Worm (Caenorhabditis elegans): Measurements from ENCODE around the gene F55G7.1.

The F55G7.1 gene

ce11 chrX:11882800-11883199 is 41.4 kb upstream of the F55G7.1 start, which contains the start of the genes Y62H9A.5 and ule-5:
TSS of gene Y62H9A.5 (minus strand) at chrX:11882900.
TSS of gene ule-5 (plus strand) at chrX:11883127.
- TF ChIP-seq ceh-82 (tag; optimal IDR thresholded peaks at IDR 0.05) (no peak), ama-1 (optimal IDR thresholded peaks at IDR 0.05) (no peak), egl-5 (tag; optimal IDR thresholded peaks at IDR 0.05) (no peak), nhr-11 (tag; optimal IDR thresholded peaks at IDR 0.05) (no peak), R02D3.7 (tag; optimal IDR thresholded peaks at IDR 0.05) (no peak), nhr-237 (tag; optimal IDR thresholded peaks at IDR 0.05) (no peak), ceh-16 (tag; optimal IDR thresholded peaks at IDR 0.05) (no peak), eor-1 (tag; optimal IDR thresholded peaks at IDR 0.05) (no peak), ztf-11 (tag; optimal IDR thresholded peaks at IDR 0.05) (no peak), nhr-23 (tag; optimal IDR thresholded peaks at IDR 0.05) (no peak), elt-1 (tag; optimal IDR thresholded peaks at IDR 0.05) (no peak), nhr-25 (tag; optimal IDR thresholded peaks at IDR 0.05) (no peak), pha-4 (tag; optimal IDR thresholded peaks at IDR 0.05) (no peak)

DNA sequence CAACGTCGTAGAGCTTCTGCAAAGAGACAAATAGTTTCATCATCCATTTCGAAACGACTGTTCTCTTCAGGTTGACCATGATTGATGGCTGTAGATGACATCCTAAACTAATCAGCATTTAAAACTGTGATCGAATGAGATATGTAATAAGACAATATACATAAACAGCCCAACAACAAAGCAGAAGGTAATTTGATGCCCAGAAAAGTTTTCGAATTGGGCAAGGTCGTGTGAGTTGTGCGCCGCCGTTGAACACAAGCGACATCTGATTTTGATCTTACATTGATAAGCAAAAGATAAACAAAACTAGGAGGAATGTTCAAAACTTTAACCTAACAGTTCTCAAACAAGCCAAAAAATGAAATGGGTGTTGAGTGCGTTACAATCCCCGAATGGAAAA is 38.7 kb upstream of the F55G7.1 start, which contains the start of gene Y62H9A.7:
Gene Y62H9A.7, minus strand, starts transcription at position 101 of the 400 bp plus-strand sequence.
- TF ChIP-seq elt-3 (tag; optimal IDR thresholded peaks at IDR 0.05): no peak
- TF ChIP-seq ZK546.5 (tag; optimal IDR thresholded peaks at IDR 0.05): no peak
- no peak for TF ChIP-seq elt-2 (tag; optimal IDR thresholded peaks at IDR 0.05)
- no peak for TF ChIP-seq pqm-1 (tag; optimal IDR thresholded peaks at IDR 0.05)
- TF ChIP-seq egl-5 (tag; optimal IDR thresholded peaks at IDR 0.05): no peak
- no peak for TF ChIP-seq sea-2 (GFP tag; optimal IDR thresholded peaks at IDR 0.05)
- TF ChIP-seq eor-1 (tag; optimal IDR thresholded peaks at IDR 0.05): no peak
- TF ChIP-seq ceh-9 (tag; optimal IDR thresholded peaks at IDR 0.05): no peak
- TF ChIP-seq lin-15B (tag; optimal IDR thresholded peaks at IDR 0.05): no peak
- TF ChIP-seq unc-39 (tag; optimal IDR thresholded peaks at IDR 0.05): no peak
- no peak for TF ChIP-seq daf-12 (tag; optimal IDR thresholded peaks at IDR 0.05)
- TF ChIP-seq nhr-28 (tag; optimal IDR thresholded peaks at IDR 0.05): no peak
- TF ChIP-seq nhr-11 (tag; optimal IDR thresholded peaks at IDR 0.05): no peak
- TF ChIP-seq nhr-12 (tag; optimal IDR thresholded peaks at IDR 0.05): no peak
- no peak for TF ChIP-seq nhr-25 (tag; optimal IDR thresholded peaks at IDR 0.05)
- no peak for TF ChIP-seq fos-1 (tag; optimal IDR thresholded peaks at IDR 0.05)
- TF ChIP-seq ceh-16 (tag; optimal IDR thresholded peaks at IDR 0.05): no peak
- no peak for TF ChIP-seq aly-2 (tag; optimal IDR thresholded peaks at IDR 0.05)
- TF ChIP-seq ztf-11 (tag; optimal IDR thresholded peaks at IDR 0.05): no peak
- no peak for TF ChIP-seq skn-1 (tag; optimal IDR thresholded peaks at IDR 0.05)

DNA sequence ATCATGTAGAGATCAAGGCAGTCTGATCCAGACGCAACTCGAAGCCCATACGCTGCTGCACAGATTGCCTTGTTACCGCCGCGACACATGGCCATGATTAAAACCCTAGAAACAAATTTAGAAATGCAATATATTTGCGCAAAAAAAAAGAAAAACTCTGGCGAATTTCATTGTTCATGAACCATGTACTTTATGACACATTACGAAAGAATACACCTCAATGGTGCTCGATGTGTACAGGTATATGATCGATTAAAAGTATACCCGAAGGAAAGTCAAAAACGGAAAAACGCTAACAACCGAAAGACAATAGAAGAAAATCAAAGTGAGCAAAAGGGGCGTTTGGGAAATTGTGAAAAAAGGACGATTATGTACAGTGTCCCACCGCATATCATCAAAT is 31.9 kb upstream of the F55G7.1 start, which contains the start of gene Y62H9A.8:
Gene Y62H9A.8, minus strand, starts transcription at position 101 of the 400 bp plus-strand sequence.
- TF ChIP-seq fos-1 (tag; optimal IDR thresholded peaks at IDR 0.05): no peak
- TF ChIP-seq mdl-1 (tag; optimal IDR thresholded peaks at IDR 0.05): no peak
- TF ChIP-seq egl-27 (tag; optimal IDR thresholded peaks at IDR 0.05): no peak
- no peak for TF ChIP-seq hmg-11 (tag; optimal IDR thresholded peaks at IDR 0.05)
- no peak for TF ChIP-seq elt-1 (tag; optimal IDR thresholded peaks at IDR 0.05)
- TF ChIP-seq elt-2 (tag; optimal IDR thresholded peaks at IDR 0.05): no peak
- no peak for TF ChIP-seq ztf-4 (tag; optimal IDR thresholded peaks at IDR 0.05)
- TF ChIP-seq ceh-16 (tag; optimal IDR thresholded peaks at IDR 0.05): no peak
- TF ChIP-seq nhr-237 (tag; optimal IDR thresholded peaks at IDR 0.05): no peak
- no peak for TF ChIP-seq ceh-82 (tag; optimal IDR thresholded peaks at IDR 0.05)
- TF ChIP-seq fkh-2 (tag; optimal IDR thresholded peaks at IDR 0.05): no peak
- no peak for TF ChIP-seq zag-1 (tag; optimal IDR thresholded peaks at IDR 0.05)
- TF ChIP-seq ceh-28 (tag; optimal IDR thresholded peaks at IDR 0.05): no peak
- no peak for TF ChIP-seq tbx-2 (tag; optimal IDR thresholded peaks at IDR 0.05)
- no peak for TF ChIP-seq skn-1 (tag; optimal IDR thresholded peaks at IDR 0.05)
- no peak for TF ChIP-seq nhr-43 (tag; optimal IDR thresholded peaks at IDR 0.05; ENCODE audit: poor library complexity, severe bottlenecking)
- TF ChIP-seq unc-39 (tag; optimal IDR thresholded peaks at IDR 0.05): no peak
- TF ChIP-seq ZK546.5 (tag; optimal IDR thresholded peaks at IDR 0.05): no peak

- no peak for TF ChIP-seq ztf-4 (tag; optimal IDR thresholded peaks at IDR 0.05)
- no peak for TF ChIP-seq zag-1 (tag; optimal IDR thresholded peaks at IDR 0.05)
These were observed 27.5 kb upstream of the F55G7.1 start for ce11 chrX:11896708-11897107.

DNA sequence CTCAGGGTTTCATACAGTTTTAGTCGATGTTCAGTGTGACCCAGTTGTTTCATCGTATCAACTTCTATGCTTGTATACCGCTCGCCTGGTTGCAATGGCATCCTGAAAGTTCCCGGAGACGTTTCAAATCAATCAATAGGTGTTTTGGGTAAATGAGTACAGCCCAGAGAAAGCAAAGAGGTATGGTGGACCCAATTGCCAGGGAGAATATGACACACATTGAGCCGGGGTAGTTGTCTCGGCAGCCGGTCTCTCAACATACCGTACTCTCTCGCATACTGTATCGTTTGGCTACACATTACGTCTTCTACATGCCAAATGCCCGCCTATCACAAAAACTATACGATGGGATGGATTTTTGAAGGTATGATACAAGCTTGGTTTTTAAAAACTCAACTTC is 26.2 kb upstream of the F55G7.1 start, which contains the start of gene Y62H9A.9:
Gene Y62H9A.9, minus strand, starts transcription at position 101 of the 400 bp plus-strand sequence.
- TF ChIP-seq ceh-28 (tag; optimal IDR thresholded peaks at IDR 0.05) (no peak), pha-4 (tag; optimal IDR thresholded peaks at IDR 0.05) (no peak)
